Fruit fly (Drosophila melanogaster) whole organism, embryonic: ENCODE measurements around the gene fliI.

ENCODE experiments used
- Atf3 ChIP-seq: fragments of 200-800 bp; sonication (Bioruptor generic); optimal IDR thresholded peaks from 3 replicates; lab custom pipeline; 2016; ENCODE audit warnings: missing biosample characterization, missing genetic modification characterization
- Atf6 ChIP-seq: fragments of 200-800 bp; sonication (Bioruptor generic); IDR thresholded peaks from 2 replicates; pipeline ENCODE4 v1.3.6; 2022; ENCODE audit warnings: missing biosample characterization, missing genetic modification characterization
- BEAF-32 ChIP-seq: fragments of 200-800 bp; sonication (Bioruptor generic); optimal IDR thresholded peaks from 3 replicates; lab custom pipeline; 2017; ENCODE audit warnings: missing biosample characterization, missing genetic modification characterization, mild to moderate bottlenecking, moderate library complexity, missing genetic modification reagents
- CG10147 ChIP-seq: fragments of 200-800 bp; sonication (Bioruptor generic); optimal IDR thresholded peaks from 2 replicates; lab custom pipeline; 2019; ENCODE audit warnings: missing biosample characterization, mild to moderate bottlenecking, missing genetic modification characterization, moderate library complexity
- CG10366 ChIP-seq: fragments of 200-800 bp; sonication (Bioruptor generic); IDR thresholded peaks from 2 replicates; pipeline ENCODE4 v1.3.6; 2022; ENCODE audit warnings: missing biosample characterization, missing genetic modification characterization
- CG11560 ChIP-seq: fragments of 200-800 bp; sonication (Bioruptor generic); IDR thresholded peaks from 3 replicates; pipeline ENCODE4 v1.3.6; 2022; ENCODE audit warnings: missing biosample characterization, missing genetic modification characterization
- CG12219 ChIP-seq: fragments of 200-800 bp; sonication (Bioruptor generic); optimal IDR thresholded peaks from 3 replicates; lab custom pipeline; 2018; ENCODE audit warnings: missing biosample characterization, mild to moderate bottlenecking, missing genetic modification characterization
- CG13123 ChIP-seq: fragments of 200-800 bp; sonication (Bioruptor generic); optimal IDR thresholded peaks from 2 replicates; lab custom pipeline; 2016; ENCODE audit warnings: missing biosample characterization, missing genetic modification characterization
- CG13894 ChIP-seq: fragments of 200-800 bp; sonication (Bioruptor generic); optimal IDR thresholded peaks from 3 replicates; lab custom pipeline; 2018; ENCODE audit warnings: missing biosample characterization, mild to moderate bottlenecking, missing genetic modification characterization, moderate library complexity
- CG14667 ChIP-seq: fragments of 200-800 bp; sonication (Bioruptor generic); IDR thresholded peaks from 2 replicates; pipeline ENCODE4 v1.3.6; 2022; ENCODE audit warnings: missing biosample characterization, missing genetic modification characterization
- CG18262 ChIP-seq: fragments of 200-800 bp; optimal IDR thresholded peaks from 3 replicates; lab custom pipeline; 2019; ENCODE audit warnings: missing biosample characterization, mild to moderate bottlenecking, missing genetic modification characterization, moderate library complexity
- CG18599 ChIP-seq: fragments of 200-800 bp; sonication (Bioruptor generic); optimal IDR thresholded peaks from 3 replicates; lab custom pipeline; 2017; ENCODE audit warnings: missing biosample characterization, missing genetic modification characterization, mild to moderate bottlenecking, moderate library complexity, missing genetic modification reagents
- CG2712 ChIP-seq: fragments of 200-800 bp; optimal IDR thresholded peaks from 3 replicates; lab custom pipeline; 2019; ENCODE audit warnings: missing biosample characterization, mild to moderate bottlenecking, missing genetic modification characterization, moderate library complexity
- CG2889 ChIP-seq: fragments of 200-800 bp; sonication (Bioruptor generic); IDR thresholded peaks from 3 replicates; pipeline ENCODE4 v1.3.6; 2022; ENCODE audit warnings: missing biosample characterization, missing genetic modification characterization
- CG3407 ChIP-seq: fragments of 200-800 bp; sonication (Bioruptor generic); optimal IDR thresholded peaks from 2 replicates; lab custom pipeline; 2018; ENCODE audit warnings: missing biosample characterization, mild to moderate bottlenecking, missing genetic modification characterization
- CG7745 ChIP-seq: fragments of 200-800 bp; sonication (Bioruptor generic); optimal IDR thresholded peaks from 2 replicates; lab custom pipeline; 2018; ENCODE audit warnings: missing biosample characterization, mild to moderate bottlenecking, missing genetic modification characterization, moderate library complexity
- CG7987 ChIP-seq: fragments of 200-800 bp; sonication (Bioruptor generic); optimal IDR thresholded peaks from 2 replicates; lab custom pipeline; 2018; ENCODE audit warnings: missing biosample characterization, mild to moderate bottlenecking, missing genetic modification characterization, moderate library complexity
- CG8478 ChIP-seq: fragments of >200 bp; optimal IDR thresholded peaks from 2 replicates; lab custom pipeline; 2018
- Dbx ChIP-seq: fragments of 200-800 bp; sonication (Bioruptor generic); IDR thresholded peaks from 3 replicates; pipeline ENCODE4 v1.3.6; 2022; ENCODE audit warnings: missing biosample characterization, missing genetic modification characterization
- Deaf1 ChIP-seq: fragments of 200-800 bp; optimal IDR thresholded peaks from 3 replicates; lab custom pipeline; 2019; ENCODE audit warnings: missing biosample characterization, mild to moderate bottlenecking, missing genetic modification characterization, moderate library complexity
- E2f2 ChIP-seq: fragments of 200-800 bp; sonication (Bioruptor generic); IDR thresholded peaks from 2 replicates; pipeline ENCODE4 v1.3.6; 2022; ENCODE audit warnings: missing biosample characterization, missing genetic modification characterization
- Kr ChIP-seq: fragments of 200-800 bp; sonication (Bioruptor generic); optimal IDR thresholded peaks from 2 replicates; lab custom pipeline; 2017; ENCODE audit warnings: missing biosample characterization, mild to moderate bottlenecking, missing genetic modification characterization
- MBD-R2 ChIP-seq: fragments of 200-800 bp; sonication (Bioruptor generic); IDR thresholded peaks from 2 replicates; pipeline ENCODE4 v1.3.6; 2022; ENCODE audit warnings: missing biosample characterization, missing genetic modification characterization
- NC2β ChIP-seq: fragments of 200-800 bp; sonication (Bioruptor generic); optimal IDR thresholded peaks from 2 replicates; lab custom pipeline; 2016; ENCODE audit warnings: missing biosample characterization, missing genetic modification characterization
- Sox102F ChIP-seq: fragments of 200-800 bp; sonication (Bioruptor generic); optimal IDR thresholded peaks from 2 replicates; lab custom pipeline; 2018; ENCODE audit warnings: missing biosample characterization, mild to moderate bottlenecking, missing genetic modification characterization, moderate library complexity
- Sry-δ ChIP-seq: fragments of 200-800 bp; sonication (Bioruptor generic); optimal IDR thresholded peaks from 2 replicates; lab custom pipeline; 2016; ENCODE audit warnings: missing biosample characterization, missing genetic modification characterization
- Tbp ChIP-seq: fragments of >200 bp; optimal IDR thresholded peaks from 2 replicates; lab custom pipeline; 2018; ENCODE audit warnings: missing biosample characterization, missing genetic modification characterization
- bcd ChIP-seq: fragments of 200-800 bp; sonication (Bioruptor generic); optimal IDR thresholded peaks from 2 replicates; lab custom pipeline; 2017; ENCODE audit warnings: missing biosample characterization, mild to moderate bottlenecking, missing genetic modification characterization
- bigmax ChIP-seq: fragments of 200-800 bp; sonication (Bioruptor generic); optimal IDR thresholded peaks from 2 replicates; lab custom pipeline; 2018; ENCODE audit warnings: missing biosample characterization, mild to moderate bottlenecking, missing genetic modification characterization
- bowl ChIP-seq: fragments of 200-800 bp; sonication (Bioruptor generic); IDR thresholded peaks from 2 replicates; pipeline ENCODE4 v1.3.6; 2022; ENCODE audit warnings: missing biosample characterization, missing genetic modification characterization
- br ChIP-seq: fragments of >200 bp; optimal IDR thresholded peaks from 2 replicates; lab custom pipeline; 2017
- chn ChIP-seq: fragments of 200-800 bp; sonication (Bioruptor generic); optimal IDR thresholded peaks from 2 replicates; lab custom pipeline; 2016; ENCODE audit warnings: missing biosample characterization, missing genetic modification characterization
- corto ChIP-seq: fragments of 200-800 bp; sonication (Bioruptor generic); optimal IDR thresholded peaks from 2 replicates; lab custom pipeline; 2016; ENCODE audit warnings: missing biosample characterization, mild to moderate bottlenecking, missing genetic modification characterization, moderate library complexity
- crc ChIP-seq: fragments of 200-800 bp; sonication (Bioruptor generic); optimal IDR thresholded peaks from 2 replicates; lab custom pipeline; 2016; ENCODE audit warnings: missing biosample characterization, missing genetic modification characterization
- cwo ChIP-seq: fragments of 200-800 bp; sonication (Bioruptor generic); optimal IDR thresholded peaks from 3 replicates; lab custom pipeline; 2017; ENCODE audit warnings: missing biosample characterization, missing genetic modification characterization, mild to moderate bottlenecking, moderate library complexity, missing genetic modification reagents
- fd96Cb ChIP-seq: fragments of 200-800 bp; sonication (Bioruptor generic); optimal IDR thresholded peaks from 2 replicates; lab custom pipeline; 2018; ENCODE audit warnings: missing biosample characterization, mild to moderate bottlenecking, missing genetic modification characterization, moderate library complexity
- fru ChIP-seq: fragments of >200 bp; optimal IDR thresholded peaks from 2 replicates; lab custom pipeline; 2017
- ftz-f1 ChIP-seq: fragments of 200-800 bp; sonication (Bioruptor generic); optimal IDR thresholded peaks from 2 replicates; lab custom pipeline; 2016; ENCODE audit warnings: missing biosample characterization, missing genetic modification characterization
- gem ChIP-seq: fragments of 200-800 bp; sonication (Bioruptor generic); optimal IDR thresholded peaks from 2 replicates; lab custom pipeline; 2019; ENCODE audit warnings: missing biosample characterization, mild to moderate bottlenecking, missing genetic modification characterization, moderate library complexity
- gro ChIP-seq: fragments of 200-800 bp; sonication (Bioruptor generic); optimal IDR thresholded peaks from 2 replicates; lab custom pipeline; 2016; ENCODE audit warnings: missing biosample characterization, missing genetic modification characterization
- gt ChIP-seq: fragments of 200-800 bp; sonication (Bioruptor generic); IDR thresholded peaks from 2 replicates; pipeline ENCODE4 v1.3.6; 2022; ENCODE audit warnings: missing biosample characterization, missing genetic modification characterization
- ham ChIP-seq: fragments of 200-800 bp; sonication (Bioruptor generic); IDR thresholded peaks from 2 replicates; pipeline ENCODE4 v1.3.6; 2022; ENCODE audit warnings: missing biosample characterization, missing genetic modification characterization
- hth ChIP-seq: fragments of >200 bp; optimal IDR thresholded peaks from 2 replicates; lab custom pipeline; 2017; ENCODE audit warnings: inconsistent platforms
- inv ChIP-seq: fragments of 200-800 bp; sonication (Bioruptor generic); IDR thresholded peaks from 2 replicates; pipeline ENCODE4 v1.3.6; 2022; ENCODE audit warnings: missing biosample characterization, missing genetic modification characterization; ENCODE audit not compliant: partially characterized antibody
- jigr1 ChIP-seq: fragments of 200-800 bp; sonication (Bioruptor generic); IDR thresholded peaks from 3 replicates; pipeline ENCODE4 v1.3.6; 2022; ENCODE audit warnings: missing biosample characterization, missing genetic modification characterization
- mam ChIP-seq: fragments of 200-800 bp; sonication (Bioruptor generic); optimal IDR thresholded peaks from 3 replicates; lab custom pipeline; 2016; ENCODE audit warnings: missing biosample characterization, missing genetic modification characterization
- nmo ChIP-seq: fragments of 200-800 bp; sonication (Bioruptor generic); optimal IDR thresholded peaks from 2 replicates; lab custom pipeline; 2018; ENCODE audit warnings: missing biosample characterization, mild to moderate bottlenecking, missing genetic modification characterization, moderate library complexity
- sc ChIP-seq, 3 experiments: fragments of >200 bp in 2 of 3; fragments of 200-800 bp in 1 of 3; sonication (Bioruptor generic) in 1 of 3; optimal IDR thresholded peaks; 2 replicates in 2 of 3; 3 replicates in 1 of 3; lab custom pipeline; 2017; ENCODE audit warnings: mild to moderate bottlenecking in 1 of 3, missing biosample characterization in 1 of 3, missing genetic modification characterization in 1 of 3, missing genetic modification reagents in 1 of 3
- shn ChIP-seq: fragments of 200-800 bp; sonication (Bioruptor generic); optimal IDR thresholded peaks from 3 replicates; lab custom pipeline; 2016; ENCODE audit warnings: missing biosample characterization, missing genetic modification characterization
- vnd ChIP-seq: fragments of 200-800 bp; sonication (Bioruptor generic); IDR thresholded peaks from 3 replicates; pipeline ENCODE4 v1.3.6; 2022; ENCODE audit warnings: missing biosample characterization, missing genetic modification characterization; ENCODE audit not compliant: partially characterized antibody

The fliI gene

DNA sequence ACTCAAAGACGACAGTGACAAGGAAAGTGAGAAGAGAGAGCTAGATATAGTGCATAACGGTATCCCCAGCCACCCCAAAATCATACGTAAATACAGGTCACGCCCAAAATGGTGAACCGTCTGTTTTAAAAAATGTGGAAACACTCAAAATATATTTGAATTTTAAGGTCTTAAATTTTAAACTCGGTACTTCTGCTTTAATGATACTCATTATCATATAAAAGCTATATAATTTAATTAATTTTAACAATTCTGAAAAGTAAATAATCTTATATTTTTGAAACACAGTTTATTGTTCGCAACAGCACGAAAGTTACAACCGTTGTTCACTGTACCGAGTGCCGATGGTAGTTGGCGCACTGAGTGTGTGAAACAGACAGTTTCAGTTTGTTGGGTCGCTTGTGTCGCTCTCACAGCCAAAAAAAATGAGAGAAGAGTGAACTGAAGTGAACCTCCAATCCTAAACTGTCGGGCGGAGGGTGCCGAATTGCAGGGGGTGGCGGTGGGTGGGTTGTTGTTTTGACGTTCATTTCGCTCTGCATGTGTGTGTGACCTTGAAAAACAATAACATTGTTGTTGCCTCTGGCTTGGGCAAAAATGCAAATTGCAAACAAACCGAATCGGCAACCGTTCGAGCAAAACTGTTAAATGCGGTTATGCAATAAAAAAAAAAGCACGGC is 26.9 kb downstream of the fliI start (continued):
- peak; percentile 93 for TF ChIP-seq CG2712
- peak; percentile 78 for TF ChIP-seq Deaf1 (tag; lab: Kevin White, UChicago)
- peak; percentile 26 for TF ChIP-seq shn (GFP tag; lab: Kevin White, UChicago)
- TF ChIP-seq Sox102F (GFP tag; lab: Kevin White, UChicago) = peak; percentile 94
- peak; percentile 14 for TF ChIP-seq gro (GFP tag; lab: Kevin White, UChicago)
- TF ChIP-seq cwo (GFP tag; lab: Kevin White, UChicago) = peak; percentile 91
- peak; percentile 97 for TF ChIP-seq CG18599
- TF ChIP-seq gt (GFP tag; lab: Robert Waterston, UW) = no peak
- peak; percentile 67; the same call in 1 of the 2 replicates for TF ChIP-seq MBD-R2 (GFP tag; lab: Robert Waterston, UW)
- no peak for TF ChIP-seq sc (optimal IDR thresholded peaks at IDR 0.05; lab: Kevin White, UChicago)
- peak; percentile 84 for TF ChIP-seq sc (GFP tag; optimal IDR thresholded peaks at IDR 0.05; lab: Kevin White, UChicago)
- TF ChIP-seq CG10366 (GFP tag; lab: Robert Waterston, UW) = peak; percentile 87
- peak; percentile 18 for TF ChIP-seq ftz-f1 (GFP tag; lab: Kevin White, UChicago)
- TF ChIP-seq CG12219 = peak; percentile 83
- TF ChIP-seq Kr = no peak
- peak; percentile 89 for TF ChIP-seq Atf6 (GFP tag; lab: Robert Waterston, UW)
- peak; percentile 58 for TF ChIP-seq chn (GFP tag; lab: Kevin White, UChicago)
- TF ChIP-seq CG7987 = peak; percentile 55
- peak; percentile 89 for TF ChIP-seq Dbx (GFP tag; lab: Robert Waterston, UW)
- no peak for TF ChIP-seq Tbp (GFP tag; lab: Kevin White, UChicago)
- TF ChIP-seq bigmax (GFP tag; lab: Kevin White, UChicago) = peak; percentile 25
- TF ChIP-seq mam (GFP tag; lab: Kevin White, UChicago) = peak; percentile 53
- TF ChIP-seq inv (GFP tag; lab: Robert Waterston, UW) = 0 out of 2 replicates have a peak, but pooled peaks have one; percentile 19
- peak; percentile 76; the same call in 2 of the 3 replicates for TF ChIP-seq jigr1
- TF ChIP-seq nmo = peak; percentile 95
- peak; percentile 76 for TF ChIP-seq CG2889 (GFP tag; lab: Robert Waterston, UW)
- peak; percentile 88 for TF ChIP-seq CG3407
- peak; percentile 75 for TF ChIP-seq CG13123 (GFP tag; lab: Kevin White, UChicago)
- TF ChIP-seq crc (GFP tag; lab: Kevin White, UChicago) = no peak
- TF ChIP-seq ham (GFP tag; lab: Robert Waterston, UW) = peak; percentile 73
- no peak for TF ChIP-seq hth (lab: Kevin White, UChicago)
- TF ChIP-seq vnd (GFP tag; lab: Robert Waterston, UW) = no peak
- TF ChIP-seq CG8478 = no peak
- TF ChIP-seq E2f2 = peak; percentile 69
- TF ChIP-seq Sry-δ (GFP tag; lab: Kevin White, UChicago) = no peak
- TF ChIP-seq CG7745 (tag; lab: Kevin White, UChicago) = no peak
- peak; percentile 73 for TF ChIP-seq corto (GFP tag; lab: Kevin White, UChicago)
- no peak for TF ChIP-seq br (lab: Kevin White, UChicago)
- peak; percentile 93 for TF ChIP-seq CG10147 (GFP tag; lab: Kevin White, UChicago)
- peak; percentile 75 for TF ChIP-seq CG14667 (GFP tag; lab: Robert Waterston, UW)
- peak; percentile 79 for TF ChIP-seq CG11560 (tag; lab: Robert Waterston, UW)
- peak; percentile 94 for TF ChIP-seq fd96Cb (tag; lab: Kevin White, UChicago)
- TF ChIP-seq CG13894 (tag; lab: Kevin White, UChicago) = peak; percentile 92
- peak; percentile 3 for TF ChIP-seq Atf3 (GFP tag; lab: Kevin White, UChicago)
- TF ChIP-seq fru (lab: Kevin White, UChicago) = no peak
- peak; percentile 10 for TF ChIP-seq BEAF-32 (GFP tag; lab: Kevin White, UChicago)
- peak; percentile 93 for TF ChIP-seq CG18262 (tag; lab: Kevin White, UChicago)
- TF ChIP-seq bowl (GFP tag; lab: Robert Waterston, UW) = peak; percentile 54; the same call in 1 of the 2 replicates
- TF ChIP-seq NC2β (GFP tag; lab: Kevin White, UChicago) = peak; percentile 17
- peak; percentile 96 for TF ChIP-seq gem (tag; lab: Kevin White, UChicago)
- peak; percentile 95 for TF ChIP-seq bcd
